Worm (Caenorhabditis elegans) whole organism, midembryonic: ENCODE results near the gene pigt-1.

Experiments
- T22C8.4 ChIP-seq: fragments of 200-800 bp; sonication (Bioruptor generic); IDR thresholded peaks from 2 replicates; pipeline ENCODE4 v1.3.6; 2022; ENCODE audit warnings: missing genetic modification characterization, missing compliant biosample characterization
- cog-1 ChIP-seq: sonication (generic microtip); optimal IDR thresholded peaks from 2 replicates; lab custom pipeline; 2016; ENCODE audit warnings: missing genetic modification characterization, missing compliant biosample characterization
- flt-1 ChIP-seq: fragments of 200-800 bp; sonication (Bioruptor generic); IDR thresholded peaks from 2 replicates; pipeline ENCODE4 v1.3.6; 2022; ENCODE audit warnings: missing genetic modification characterization, missing compliant biosample characterization
- klf-2 ChIP-seq: fragments of 200-800 bp; sonication (Bioruptor generic); conservative IDR thresholded peaks from 2 replicates; pipeline ENCODE4 v1.3.6; 2022; ENCODE audit warnings: missing genetic modification reagents, missing genetic modification characterization, missing compliant biosample characterization
- med-1 ChIP-seq: sonication (generic microtip); optimal IDR thresholded peaks from 2 replicates; lab custom pipeline; 2017; ENCODE audit warnings: missing genetic modification characterization, mild to moderate bottlenecking, missing compliant biosample characterization, antibody characterized with exemption, missing genetic modification reagents; ENCODE audit not compliant: insufficient read depth
- ztf-23 ChIP-seq: fragments of 200-800 bp; sonication (Bioruptor generic); IDR thresholded peaks from 2 replicates; pipeline ENCODE4 v1.3.6; 2022; ENCODE audit warnings: missing genetic modification reagents, missing genetic modification characterization, missing compliant biosample characterization
- ztf-29 ChIP-seq: fragments of 200-800 bp; sonication (Bioruptor generic); IDR thresholded peaks from 2 replicates; pipeline ENCODE4 v1.3.6; 2022; ENCODE audit warnings: missing genetic modification reagents, missing genetic modification characterization, missing compliant biosample characterization

DNA sequence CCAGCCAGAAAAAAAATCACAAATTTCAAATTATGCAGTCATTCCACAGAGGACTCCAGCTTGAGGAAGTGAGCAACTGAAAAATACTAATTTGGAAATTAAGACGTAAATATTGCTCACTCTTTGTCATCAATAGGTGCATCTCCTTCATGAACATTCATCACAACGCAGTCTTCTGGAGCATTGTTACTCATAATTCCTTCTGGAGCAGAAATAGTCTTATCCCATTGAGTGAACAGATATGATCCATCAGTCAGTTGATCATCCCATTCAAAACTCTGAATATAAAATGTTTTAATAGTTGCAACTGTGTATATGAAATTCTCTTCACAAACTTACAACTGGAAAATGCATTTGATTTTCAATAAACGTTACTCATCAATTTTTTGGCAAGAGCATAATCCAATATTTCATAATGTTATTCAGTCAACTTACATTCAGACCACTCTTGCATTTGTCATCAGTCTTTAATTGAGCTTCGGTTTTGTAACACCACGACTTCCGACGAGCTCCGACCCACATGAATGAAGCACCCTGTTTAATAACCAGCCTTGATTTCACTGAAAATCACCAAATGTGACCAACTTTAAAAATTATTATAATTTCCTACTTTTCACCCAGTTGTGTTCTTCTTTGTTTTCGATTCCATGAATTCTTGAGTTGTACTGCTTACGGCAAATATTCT lies 5.0 kb downstream of the pigt-1 start:
- TF ChIP-seq ztf-29 (GFP tag; lab: Robert Waterston, UW), result no peak
- no peak for TF ChIP-seq cog-1 (tag; lab: Kevin White, UChicago)
- no peak for TF ChIP-seq med-1 (GFP tag; lab: Kevin White, UChicago)
- no peak for TF ChIP-seq flt-1 (GFP tag; lab: Robert Waterston, UW)
- TF ChIP-seq ztf-23 (GFP tag; lab: Robert Waterston, UW), result no peak
- TF ChIP-seq klf-2 (GFP tag; lab: Robert Waterston, UW), result no peak
- TF ChIP-seq T22C8.4 (GFP tag; lab: Robert Waterston, UW), result no peak
